Worm (Caenorhabditis elegans) whole organism, L4/young adult: Measurements from ENCODE around the gene Y57G11B.3.

Source experiments
- dao-5 ChIP-seq: sonication (generic microtip); optimal IDR thresholded peaks from 2 replicates; lab custom pipeline; 2016; ENCODE audit warnings: missing genotype, missing genetic modification characterization, moderate library complexity, missing compliant biosample characterization
- him-1 ChIP-seq: sonication (generic microtip); optimal IDR thresholded peaks from 2 replicates; lab custom pipeline; 2016; ENCODE audit warnings: missing genotype, missing genetic modification reagents, missing genetic modification characterization, missing compliant biosample characterization

DNA sequence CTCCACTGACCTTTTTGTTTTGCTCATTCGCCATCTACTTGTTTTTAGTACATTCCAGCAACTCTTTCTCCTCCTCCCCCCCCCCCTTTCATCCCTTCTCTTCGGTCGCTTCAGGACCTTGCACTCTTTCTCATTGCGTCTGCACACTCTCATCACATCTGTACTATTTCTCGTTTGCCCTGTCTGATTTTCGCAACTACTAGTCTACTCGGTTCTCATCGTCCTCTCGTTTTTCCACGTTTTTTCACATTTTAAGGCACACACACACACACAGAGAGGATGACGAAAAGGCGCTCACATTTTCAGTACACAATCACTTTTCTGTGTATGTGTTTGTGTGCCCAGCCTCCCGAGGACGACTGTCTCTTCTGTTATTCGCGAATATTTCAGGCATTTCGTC is 46.4 kb upstream of the Y57G11B.3 start:
- TF ChIP-seq him-1 = no peak
- no peak for TF ChIP-seq dao-5 (tag; lab: Kevin White, UChicago)
